Fruit fly (Drosophila melanogaster) whole organism, prepupa: Measurements from ENCODE around the gene HP4.

Experiments used
- Blimp-1 ChIP-seq: fragments of 200-800 bp; sonication (Bioruptor generic); optimal IDR thresholded peaks from 3 replicates; lab custom pipeline; 2017; ENCODE audit warnings: missing biosample characterization, missing genetic modification characterization, mild to moderate bottlenecking, moderate library complexity, missing genetic modification reagents
- CG10631 ChIP-seq: fragments of 200-800 bp; sonication (Bioruptor generic); optimal IDR thresholded peaks from 2 replicates; lab custom pipeline; 2016; ENCODE audit warnings: missing biosample characterization, missing genetic modification characterization
- CG10669 ChIP-seq: fragments of 200-800 bp; sonication (Bioruptor generic); optimal IDR thresholded peaks from 3 replicates; lab custom pipeline; 2018; ENCODE audit warnings: missing biosample characterization, mild to moderate bottlenecking, missing genetic modification characterization, moderate library complexity
- CG11294 ChIP-seq: fragments of 200-800 bp; sonication (Bioruptor generic); IDR thresholded peaks from 2 replicates; pipeline ENCODE4 v1.3.6; 2022; ENCODE audit warnings: missing biosample characterization, missing genetic modification characterization
- CG11762 ChIP-seq: fragments of 200-800 bp; sonication (Bioruptor generic); optimal IDR thresholded peaks from 3 replicates; lab custom pipeline; 2016; ENCODE audit warnings: missing biosample characterization, missing genetic modification characterization; ENCODE audit not compliant: insufficient read depth
- CG11902 ChIP-seq: fragments of 200-800 bp; sonication (Bioruptor generic); optimal IDR thresholded peaks from 3 replicates; lab custom pipeline; 2016; ENCODE audit warnings: missing biosample characterization, missing genetic modification characterization
- CG15336 ChIP-seq: fragments of 200-800 bp; sonication (Bioruptor generic); IDR thresholded peaks from 2 replicates; pipeline ENCODE4 v1.3.6; 2022; ENCODE audit warnings: missing biosample characterization, missing genetic modification characterization
- CG16779 ChIP-seq: fragments of 200-800 bp; sonication (Bioruptor generic); optimal IDR thresholded peaks from 3 replicates; lab custom pipeline; 2017; ENCODE audit warnings: missing biosample characterization, mild to moderate bottlenecking, missing genetic modification characterization
- CG3032 ChIP-seq: fragments of 200-800 bp; optimal IDR thresholded peaks from 2 replicates; lab custom pipeline; 2019; ENCODE audit warnings: missing biosample characterization, mild to moderate bottlenecking, missing genetic modification characterization, moderate library complexity
- CG32006 ChIP-seq: fragments of 200-800 bp; sonication (Bioruptor generic); optimal IDR thresholded peaks from 3 replicates; lab custom pipeline; 2017; ENCODE audit warnings: missing biosample characterization, mild to moderate bottlenecking, missing genetic modification characterization
- CG34406 ChIP-seq: fragments of 200-800 bp; sonication (Bioruptor generic); optimal IDR thresholded peaks from 3 replicates; lab custom pipeline; 2016; ENCODE audit warnings: missing biosample characterization, missing genetic modification characterization
- CG3919 ChIP-seq: fragments of 200-800 bp; sonication (Bioruptor generic); optimal IDR thresholded peaks from 3 replicates; lab custom pipeline; 2016; ENCODE audit warnings: missing biosample characterization, missing genetic modification characterization
- CG6163 ChIP-seq: fragments of 200-800 bp; sonication (Bioruptor generic); IDR thresholded peaks from 3 replicates; pipeline ENCODE4 v1.3.6; 2022; ENCODE audit warnings: missing biosample characterization, missing genetic modification characterization
- CG6276 ChIP-seq: fragments of 200-800 bp; sonication (Bioruptor generic); optimal IDR thresholded peaks from 2 replicates; lab custom pipeline; 2017; ENCODE audit warnings: missing biosample characterization, mild to moderate bottlenecking, missing genetic modification characterization
- CG6792 ChIP-seq: fragments of 200-800 bp; sonication (Bioruptor generic); optimal IDR thresholded peaks from 3 replicates; lab custom pipeline; 2016; ENCODE audit warnings: missing biosample characterization, missing genetic modification characterization
- CG6808 ChIP-seq: fragments of 200-800 bp; sonication (Bioruptor generic); optimal IDR thresholded peaks from 3 replicates; lab custom pipeline; 2017; ENCODE audit warnings: missing biosample characterization, missing genetic modification characterization, mild to moderate bottlenecking, moderate library complexity, missing genetic modification reagents
- CG6854 ChIP-seq: fragments of 200-800 bp; sonication (Bioruptor generic); optimal IDR thresholded peaks from 2 replicates; lab custom pipeline; 2017; ENCODE audit warnings: missing biosample characterization, mild to moderate bottlenecking, missing genetic modification characterization
- CG7368 ChIP-seq: fragments of 200-800 bp; sonication (Bioruptor generic); optimal IDR thresholded peaks from 3 replicates; lab custom pipeline; 2016; ENCODE audit warnings: missing biosample characterization, missing genetic modification characterization
- CG8119 ChIP-seq: fragments of 200-800 bp; sonication (Bioruptor generic); IDR thresholded peaks from 3 replicates; pipeline ENCODE4 v1.3.6; 2022; ENCODE audit warnings: missing biosample characterization, missing genetic modification characterization
- CG8319 ChIP-seq: fragments of 200-800 bp; sonication (Bioruptor generic); optimal IDR thresholded peaks from 3 replicates; lab custom pipeline; 2016; ENCODE audit warnings: missing biosample characterization, missing genetic modification characterization
- CG8632 ChIP-seq: fragments of 200-800 bp; sonication (Bioruptor generic); optimal IDR thresholded peaks from 3 replicates; lab custom pipeline; 2016; ENCODE audit warnings: missing biosample characterization, missing genetic modification characterization
- CG9139 ChIP-seq: fragments of 200-800 bp; sonication (Bioruptor generic); optimal IDR thresholded peaks from 3 replicates; lab custom pipeline; 2017; ENCODE audit warnings: missing biosample characterization, mild to moderate bottlenecking, missing genetic modification characterization
- Eip75B ChIP-seq: fragments of 200-800 bp; sonication (Bioruptor generic); optimal IDR thresholded peaks from 3 replicates; lab custom pipeline; 2016; ENCODE audit warnings: missing biosample characterization, missing genetic modification characterization
- Eip78C ChIP-seq: fragments of 200-800 bp; sonication (Bioruptor generic); peaks from one replicate; lab custom pipeline; 2016; ENCODE audit warnings: missing biosample characterization, missing genetic modification characterization
- Eip93F ChIP-seq: fragments of 200-800 bp; sonication (Bioruptor generic); optimal IDR thresholded peaks from 2 replicates; lab custom pipeline; 2016; ENCODE audit warnings: missing biosample characterization, mild to moderate bottlenecking, missing genetic modification characterization
- Ets96B ChIP-seq: fragments of 200-800 bp; optimal IDR thresholded peaks from 2 replicates; lab custom pipeline; 2019; ENCODE audit warnings: missing biosample characterization, mild to moderate bottlenecking, missing genetic modification characterization, moderate library complexity
- Gug ChIP-seq: fragments of 200-800 bp; sonication (Bioruptor generic); IDR thresholded peaks from 2 replicates; pipeline ENCODE4 v1.3.6; 2022; ENCODE audit warnings: missing biosample characterization, missing genetic modification characterization
- Hr38 ChIP-seq: sonication (Bioruptor generic); optimal IDR thresholded peaks from 2 replicates; lab custom pipeline; 2016; ENCODE audit warnings: missing biosample characterization, missing genetic modification characterization
- Hr39 ChIP-seq: fragments of 200-800 bp; sonication (Bioruptor generic); optimal IDR thresholded peaks from 2 replicates; lab custom pipeline; 2016; ENCODE audit warnings: missing biosample characterization, missing genetic modification characterization
- Hr4 ChIP-seq: fragments of 200-800 bp; sonication (Bioruptor generic); optimal IDR thresholded peaks from 3 replicates; lab custom pipeline; 2016; ENCODE audit warnings: missing biosample characterization, missing genetic modification characterization
- Lpt ChIP-seq: fragments of 200-800 bp; sonication (Bioruptor generic); optimal IDR thresholded peaks from 3 replicates; lab custom pipeline; 2016; ENCODE audit warnings: missing biosample characterization, missing genetic modification characterization
- OdsH ChIP-seq: fragments of 200-800 bp; sonication (Bioruptor generic); optimal IDR thresholded peaks from 3 replicates; lab custom pipeline; 2016; ENCODE audit warnings: missing biosample characterization, missing genetic modification characterization
- Smox ChIP-seq: fragments of 200-800 bp; sonication (Bioruptor generic); optimal IDR thresholded peaks from 3 replicates; lab custom pipeline; 2016; ENCODE audit warnings: missing biosample characterization, missing genetic modification characterization
- Sox102F ChIP-seq: fragments of 200-800 bp; sonication (Bioruptor generic); optimal IDR thresholded peaks from 2 replicates; lab custom pipeline; 2016; ENCODE audit warnings: missing biosample characterization, mild to moderate bottlenecking, missing genetic modification characterization
- Sox14 ChIP-seq: fragments of 200-800 bp; sonication (Bioruptor generic); optimal IDR thresholded peaks from 3 replicates; lab custom pipeline; 2016; ENCODE audit warnings: missing biosample characterization, missing genetic modification characterization
- achi ChIP-seq: fragments of 200-800 bp; sonication (Bioruptor generic); optimal IDR thresholded peaks from 3 replicates; lab custom pipeline; 2016; ENCODE audit warnings: missing biosample characterization, missing genetic modification characterization
- acj6 ChIP-seq: fragments of 200-800 bp; sonication (Bioruptor generic); optimal IDR thresholded peaks from 3 replicates; lab custom pipeline; 2016; ENCODE audit warnings: missing biosample characterization, missing genetic modification characterization
- cyc ChIP-seq: fragments of 200-800 bp; sonication (Bioruptor generic); optimal IDR thresholded peaks from 3 replicates; lab custom pipeline; 2016; ENCODE audit warnings: missing biosample characterization, missing genetic modification characterization
- dac ChIP-seq: fragments of 200-800 bp; sonication (Bioruptor generic); optimal IDR thresholded peaks from 2 replicates; lab custom pipeline; 2017; ENCODE audit warnings: missing biosample characterization, mild to moderate bottlenecking, missing genetic modification characterization
- dsx ChIP-seq: fragments of 200-800 bp; optimal IDR thresholded peaks from 3 replicates; lab custom pipeline; 2019; ENCODE audit warnings: missing biosample characterization, mild to moderate bottlenecking, missing genetic modification characterization, moderate library complexity; ENCODE audit not compliant: poor library complexity, severe bottlenecking
- eg ChIP-seq: fragments of 200-800 bp; sonication (Bioruptor generic); IDR thresholded peaks from 3 replicates; pipeline ENCODE4 v1.3.6; 2022; ENCODE audit warnings: missing biosample characterization, missing genetic modification characterization
- fd59A ChIP-seq: fragments of 200-800 bp; sonication (Bioruptor generic); optimal IDR thresholded peaks from 2 replicates; lab custom pipeline; 2017; ENCODE audit warnings: missing biosample characterization, mild to moderate bottlenecking, missing genetic modification characterization, missing genetic modification reagents
- fd85E ChIP-seq: fragments of 200-800 bp; sonication (Bioruptor generic); optimal IDR thresholded peaks from 3 replicates; lab custom pipeline; 2016; ENCODE audit warnings: missing biosample characterization, missing genetic modification characterization
- fkh ChIP-seq: fragments of 200-800 bp; sonication (Bioruptor generic); optimal IDR thresholded peaks from 3 replicates; lab custom pipeline; 2017; ENCODE audit warnings: missing biosample characterization, mild to moderate bottlenecking, missing genetic modification characterization, moderate library complexity
- lz ChIP-seq: fragments of 200-800 bp; sonication (Bioruptor generic); optimal IDR thresholded peaks from 3 replicates; lab custom pipeline; 2016; ENCODE audit warnings: missing biosample characterization, missing genetic modification characterization
- net ChIP-seq: fragments of 200-800 bp; sonication (Bioruptor generic); optimal IDR thresholded peaks from 3 replicates; lab custom pipeline; 2016; ENCODE audit warnings: missing biosample characterization, missing genetic modification characterization
- pdm3 ChIP-seq: fragments of 200-800 bp; sonication (Bioruptor generic); optimal IDR thresholded peaks from 3 replicates; lab custom pipeline; 2016; ENCODE audit warnings: missing biosample characterization, missing genetic modification characterization
- salr ChIP-seq, 2 experiments: fragments of 200-800 bp; sonication (Bioruptor generic); optimal IDR thresholded peaks; 3 replicates each; lab custom pipeline; 2016 to 2018; ENCODE audit warnings: missing biosample characterization in 2 of 2, missing genetic modification characterization in 2 of 2, mild to moderate bottlenecking in 1 of 2
- spab ChIP-seq: fragments of 200-800 bp; sonication (Bioruptor generic); optimal IDR thresholded peaks from 2 replicates; lab custom pipeline; 2017; ENCODE audit warnings: missing biosample characterization, mild to moderate bottlenecking, missing genetic modification characterization, missing genetic modification reagents
- ss ChIP-seq, 2 experiments: fragments of 200-800 bp; sonication (Bioruptor generic); optimal IDR thresholded peaks; 2 replicates in 1 of 2; 3 replicates in 1 of 2; lab custom pipeline; 2017 to 2018; ENCODE audit warnings: mild to moderate bottlenecking in 2 of 2, missing biosample characterization in 2 of 2, missing genetic modification characterization in 2 of 2, moderate library complexity in 1 of 2
- svp ChIP-seq: fragments of 200-800 bp; sonication (Bioruptor generic); peaks from one replicate; lab custom pipeline; 2016; ENCODE audit warnings: missing biosample characterization, missing genetic modification characterization
- vri ChIP-seq: fragments of 200-800 bp; sonication (Bioruptor generic); optimal IDR thresholded peaks from 3 replicates; lab custom pipeline; 2016; ENCODE audit warnings: missing biosample characterization, mild to moderate bottlenecking, missing genetic modification characterization

Gene HP4

dm6 chr3L:7976081-7976483 is at the start of gene HP4, which contains the start of gene CG8209:
Gene HP4, minus strand, starts transcription at chr3L:7976154.
Gene CG8209, plus strand, starts transcription at chr3L:7976406.
- TF ChIP-seq Hr39: peak; percentile 1
- TF ChIP-seq CG6163: peak; percentile 70; the same call in 2 of the 3 replicates
- peak; percentile 77 for TF ChIP-seq acj6 (GFP tag; lab: Kevin White, UChicago)
- no peak for TF ChIP-seq Sox102F
- peak; percentile 84 for TF ChIP-seq CG8632
- peak; percentile 81 for TF ChIP-seq CG34406
- TF ChIP-seq lz (GFP tag; lab: Kevin White, UChicago): peak; percentile 67
- TF ChIP-seq CG11902 (GFP tag; lab: Kevin White, UChicago): peak; percentile 71
- TF ChIP-seq CG11294 (GFP tag; lab: Robert Waterston, UW): peak; percentile 41; the same call in 1 of the 2 replicates
- TF ChIP-seq Gug (GFP tag; lab: Robert Waterston, UW): peak; percentile 81
- peak; percentile 72 for TF ChIP-seq Hr4 (GFP tag; lab: Kevin White, UChicago)
- peak in 1 of 2 experiments; percentile 15 for TF ChIP-seq salr (GFP tag; optimal IDR thresholded peaks at IDR 0.05; lab: Kevin White, UChicago)
- TF ChIP-seq Lpt (GFP tag; lab: Kevin White, UChicago): peak; percentile 54
- peak; percentile 88 for TF ChIP-seq CG10631 (GFP tag; lab: Kevin White, UChicago)
- peak; percentile 20 for TF ChIP-seq net (GFP tag; lab: Kevin White, UChicago)
- peak; percentile 28 for TF ChIP-seq Blimp-1 (GFP tag; lab: Kevin White, UChicago)
- peak; percentile 65 for TF ChIP-seq CG6792 (GFP tag; lab: Kevin White, UChicago)
- no peak for TF ChIP-seq CG11762 (GFP tag; lab: Kevin White, UChicago)
- TF ChIP-seq CG6276 (GFP tag; lab: Kevin White, UChicago): no peak
- TF ChIP-seq CG6854: peak; percentile 5
- TF ChIP-seq pdm3 (GFP tag; lab: Kevin White, UChicago): no peak
- TF ChIP-seq Smox (GFP tag; lab: Kevin White, UChicago): peak; percentile 64
- TF ChIP-seq CG9139 (GFP tag; lab: Kevin White, UChicago): no peak
- no peak for TF ChIP-seq vri
- TF ChIP-seq CG8319 (GFP tag; lab: Kevin White, UChicago): peak; percentile 74
- TF ChIP-seq achi (GFP tag; lab: Kevin White, UChicago): peak; percentile 84
- TF ChIP-seq cyc (GFP tag; lab: Kevin White, UChicago): peak; percentile 74
- TF ChIP-seq CG15336: peak; percentile 77
- peak; percentile 79 for TF ChIP-seq CG3032 (tag; lab: Kevin White, UChicago)
- peak; percentile 65 for TF ChIP-seq CG7368 (GFP tag; lab: Kevin White, UChicago)
- no peak for TF ChIP-seq spab (GFP tag; lab: Kevin White, UChicago)
- no peak for TF ChIP-seq eg (GFP tag; lab: Robert Waterston, UW)
- TF ChIP-seq CG10669 (GFP tag; lab: Kevin White, UChicago): peak; percentile 68
- TF ChIP-seq fkh (GFP tag; lab: Kevin White, UChicago): peak; percentile 59
- peak in 1 of 2 experiments; percentile 45 for TF ChIP-seq ss (GFP tag; optimal IDR thresholded peaks at IDR 0.05; lab: Kevin White, UChicago)
- no peak for TF ChIP-seq svp (GFP tag; lab: Kevin White, UChicago)
- TF ChIP-seq CG16779 (tag; lab: Kevin White, UChicago): no peak
- peak; percentile 41 for TF ChIP-seq CG32006
- no peak for TF ChIP-seq Eip93F (GFP tag; lab: Kevin White, UChicago)
- TF ChIP-seq dsx (GFP tag; lab: Kevin White, UChicago): peak; percentile 81
- no peak for TF ChIP-seq Hr38 (GFP tag; lab: Kevin White, UChicago)
- peak; percentile 81 for TF ChIP-seq Ets96B (tag; lab: Kevin White, UChicago)
- peak; percentile 91 for TF ChIP-seq Eip78C
- TF ChIP-seq Sox14 (GFP tag; lab: Kevin White, UChicago): peak; percentile 70
- no peak for TF ChIP-seq fd85E (GFP tag; lab: Kevin White, UChicago)
- no peak for TF ChIP-seq CG6808 (GFP tag; lab: Kevin White, UChicago)
- TF ChIP-seq Eip75B (GFP tag; lab: Kevin White, UChicago): peak; percentile 60
- TF ChIP-seq CG8119: peak; percentile 66; the same call in 2 of the 3 replicates
- TF ChIP-seq fd59A (GFP tag; lab: Kevin White, UChicago): peak; percentile 36
- no peak for TF ChIP-seq dac
- TF ChIP-seq CG3919 (GFP tag; lab: Kevin White, UChicago): no peak
- TF ChIP-seq OdsH: peak; percentile 36
